Worm (Caenorhabditis elegans) whole organism, young adult: Measurements from ENCODE around the gene coq-8.
A peak's percentile ranks its signal among the peaks of the same experiment; 100 is the strongest.

Source experiments
- F39B2.1 ChIP-seq: fragments of 200-800 bp; sonication (Bioruptor generic); IDR thresholded peaks from 2 replicates; pipeline ENCODE4 v1.3.6; 2022; ENCODE audit warnings: missing genetic modification reagents, missing genetic modification characterization, missing compliant biosample characterization
- K12H6.12 ChIP-seq: fragments of 200-800 bp; sonication (Bioruptor generic); optimal IDR thresholded peaks from 2 replicates; lab custom pipeline; 2018; ENCODE audit warnings: mild to moderate bottlenecking, missing genetic modification characterization, missing compliant biosample characterization
- bed-2 ChIP-seq: fragments of 200-800 bp; sonication (Bioruptor generic); IDR thresholded peaks from 2 replicates; pipeline ENCODE4 v1.3.6; 2022; ENCODE audit warnings: missing genetic modification reagents, missing genetic modification characterization, missing compliant biosample characterization
- ceh-91 ChIP-seq: fragments of 200-800 bp; sonication (Bioruptor generic); IDR thresholded peaks from 2 replicates; pipeline ENCODE4 v1.3.6; 2022; ENCODE audit warnings: missing genetic modification reagents, missing genetic modification characterization, missing compliant biosample characterization
- ekl-4 ChIP-seq: fragments of 200-800 bp; sonication (Bioruptor generic); IDR thresholded peaks from 2 replicates; pipeline ENCODE4 v1.3.6; 2022; ENCODE audit warnings: missing genetic modification reagents, missing genetic modification characterization, missing compliant biosample characterization
- ets-4 ChIP-seq: fragments of 200-800 bp; sonication (Bioruptor generic); optimal IDR thresholded peaks from 2 replicates; lab custom pipeline; 2018; ENCODE audit warnings: mild to moderate bottlenecking, missing genetic modification characterization, missing compliant biosample characterization
- let-526 ChIP-seq: fragments of 200-800 bp; sonication (Bioruptor generic); IDR thresholded peaks from 2 replicates; pipeline ENCODE4 v1.3.6; 2022; ENCODE audit warnings: missing genetic modification reagents, missing genetic modification characterization, missing compliant biosample characterization
- lin-35 ChIP-seq, 3 experiments: fragments of 150-350 bp in 2 of 3; sonication (generic microtip) in 1 of 3; optimal IDR thresholded peaks; 2 replicates each; lab custom pipeline; 2014 to 2018; ENCODE audit warnings: missing biosample characterization in 3 of 3, missing genetic modification characterization in 3 of 3, missing genetic modification reagents in 3 of 3
- sea-2 ChIP-seq: fragments of 200-800 bp; sonication (Bioruptor generic); IDR thresholded peaks from 2 replicates; pipeline ENCODE4 v1.3.6; 2022; ENCODE audit warnings: missing genetic modification characterization, missing compliant biosample characterization
- unc-130 ChIP-seq: sonication (generic microtip); optimal IDR thresholded peaks from 2 replicates; lab custom pipeline; 2016; ENCODE audit warnings: missing genetic modification reagents, missing genetic modification characterization, missing compliant biosample characterization
- zfh-2 ChIP-seq: fragments of 200-800 bp; sonication (Bioruptor generic); conservative IDR thresholded peaks from 2 replicates; pipeline ENCODE4 v1.3.6; 2022; ENCODE audit warnings: missing genetic modification reagents, missing genetic modification characterization, missing compliant biosample characterization
- ztf-28 ChIP-seq: fragments of 200-800 bp; sonication (Bioruptor generic); IDR thresholded peaks from 2 replicates; pipeline ENCODE4 v1.3.6; 2022; ENCODE audit warnings: missing genetic modification reagents, missing genetic modification characterization, missing compliant biosample characterization

- no peak for TF ChIP-seq F39B2.1 (GFP tag; lab: Robert Waterston, UW)
- no peak for TF ChIP-seq lin-35 (GFP tag; optimal IDR thresholded peaks at IDR 0.05; lab: Kevin White, UChicago)
- no peak for TF ChIP-seq let-526 (GFP tag; lab: Robert Waterston, UW)
- no peak for TF ChIP-seq K12H6.12
- TF ChIP-seq zfh-2 (GFP tag; lab: Robert Waterston, UW), result no peak
- no peak for TF ChIP-seq bed-2 (GFP tag; lab: Robert Waterston, UW)
- TF ChIP-seq ztf-28, result no peak
- no peak for TF ChIP-seq sea-2 (GFP tag; lab: Robert Waterston, UW)
- no peak for TF ChIP-seq ceh-91 (GFP tag; lab: Robert Waterston, UW)
- TF ChIP-seq unc-130, result no peak
- no peak for TF ChIP-seq ets-4 (GFP tag; lab: Kevin White, UChicago)
- TF ChIP-seq ekl-4 (GFP tag; lab: Robert Waterston, UW), result 0 out of 2 replicates have a peak, but pooled peaks have one; percentile 20
These were observed 16.2 kb downstream of the coq-8 start, which contains the start of gene C35D10.1 for ce11 chrIII:4879445-4879844.
